Fruit fly (Drosophila melanogaster) whole organism, embryonic: ENCODE measurements around the gene CG15404.
A peak's percentile ranks its signal among the peaks of the same experiment; 100 is the strongest.

Source experiments
- Asciz ChIP-seq: fragments of 200-800 bp; sonication (Bioruptor generic); optimal IDR thresholded peaks from 2 replicates; lab custom pipeline; 2017; ENCODE audit warnings: missing biosample characterization, mild to moderate bottlenecking, missing genetic modification characterization, missing genetic modification reagents
- CG10959 ChIP-seq: fragments of 200-800 bp; sonication (Bioruptor generic); IDR thresholded peaks from 2 replicates; pipeline ENCODE4 v1.3.6; 2022; ENCODE audit warnings: missing biosample characterization, missing genetic modification characterization
- CG11398 ChIP-seq: fragments of 200-800 bp; sonication (Bioruptor generic); optimal IDR thresholded peaks from 2 replicates; lab custom pipeline; 2016; ENCODE audit warnings: missing biosample characterization, missing genetic modification characterization
- CG12155 ChIP-seq: fragments of 200-800 bp; sonication (Bioruptor generic); optimal IDR thresholded peaks from 3 replicates; lab custom pipeline; 2016; ENCODE audit warnings: missing biosample characterization, missing genetic modification characterization
- CG12769 ChIP-seq: fragments of 200-800 bp; sonication (Bioruptor generic); optimal IDR thresholded peaks from 2 replicates; lab custom pipeline; 2019; ENCODE audit warnings: missing biosample characterization, mild to moderate bottlenecking, missing genetic modification characterization, moderate library complexity
- CG14050 ChIP-seq: fragments of 200-800 bp; sonication (Bioruptor generic); IDR thresholded peaks from 3 replicates; pipeline ENCODE4 v1.3.6; 2022; ENCODE audit warnings: missing biosample characterization, missing genetic modification characterization
- CG14860 ChIP-seq: fragments of 200-800 bp; sonication (Bioruptor generic); IDR thresholded peaks from 3 replicates; pipeline ENCODE4 v1.3.6; 2022; ENCODE audit warnings: missing biosample characterization, missing genetic modification characterization; ENCODE audit not compliant: partially characterized antibody
- CG18262 ChIP-seq: fragments of 200-800 bp; optimal IDR thresholded peaks from 3 replicates; lab custom pipeline; 2019; ENCODE audit warnings: missing biosample characterization, mild to moderate bottlenecking, missing genetic modification characterization, moderate library complexity
- CG18599 ChIP-seq: fragments of 200-800 bp; sonication (Bioruptor generic); optimal IDR thresholded peaks from 3 replicates; lab custom pipeline; 2017; ENCODE audit warnings: missing biosample characterization, missing genetic modification characterization, mild to moderate bottlenecking, moderate library complexity, missing genetic modification reagents
- CG2199 ChIP-seq: fragments of 200-800 bp; sonication (Bioruptor generic); IDR thresholded peaks from 3 replicates; pipeline ENCODE4 v1.3.6; 2022; ENCODE audit warnings: missing biosample characterization, missing genetic modification characterization
- CG2889 ChIP-seq: fragments of 200-800 bp; sonication (Bioruptor generic); IDR thresholded peaks from 3 replicates; pipeline ENCODE4 v1.3.6; 2022; ENCODE audit warnings: missing biosample characterization, missing genetic modification characterization
- CG34224 ChIP-seq: fragments of 200-800 bp; sonication (Bioruptor generic); IDR thresholded peaks from 3 replicates; pipeline ENCODE4 v1.3.6; 2022; ENCODE audit warnings: missing biosample characterization, missing genetic modification characterization; ENCODE audit not compliant: partially characterized antibody
- CG34376 ChIP-seq: fragments of 200-800 bp; sonication (Bioruptor generic); optimal IDR thresholded peaks from 2 replicates; lab custom pipeline; 2018; ENCODE audit warnings: missing biosample characterization, mild to moderate bottlenecking, missing genetic modification characterization
- CG8290 ChIP-seq, 3 experiments: fragments of 200-800 bp; sonication (Bioruptor generic); optimal IDR thresholded peaks; 2 replicates each; lab custom pipeline; 2016 to 2019; ENCODE audit warnings: missing biosample characterization in 3 of 3, missing genetic modification characterization in 3 of 3, mild to moderate bottlenecking in 2 of 3, moderate library complexity in 1 of 3
- Dp ChIP-seq: fragments of 200-800 bp; sonication (Bioruptor generic); optimal IDR thresholded peaks from 2 replicates; lab custom pipeline; 2018; ENCODE audit warnings: missing biosample characterization, mild to moderate bottlenecking, missing genetic modification characterization, moderate library complexity
- ERR ChIP-seq: fragments of 200-800 bp; sonication (Bioruptor generic); optimal IDR thresholded peaks from 2 replicates; lab custom pipeline; 2016; ENCODE audit warnings: missing biosample characterization, missing genetic modification characterization
- HmgZ ChIP-seq: fragments of 200-800 bp; sonication (Bioruptor generic); optimal IDR thresholded peaks from 2 replicates; lab custom pipeline; 2018; ENCODE audit warnings: missing biosample characterization, mild to moderate bottlenecking, missing genetic modification characterization
- Pdp1 ChIP-seq, 2 experiments: fragments of 200-800 bp; sonication (Bioruptor generic); optimal IDR thresholded peaks; 3 replicates each; lab custom pipeline; 2016; ENCODE audit warnings: missing biosample characterization in 2 of 2, missing genetic modification characterization in 2 of 2, mild to moderate bottlenecking in 1 of 2, moderate library complexity in 1 of 2
- Ptx1 ChIP-seq: fragments of 200-800 bp; sonication (Bioruptor generic); IDR thresholded peaks from 2 replicates; pipeline ENCODE4 v1.3.6; 2022; ENCODE audit warnings: missing biosample characterization, missing genetic modification characterization
- Rfx ChIP-seq: fragments of 200-800 bp; sonication (Bioruptor generic); IDR thresholded peaks from 2 replicates; pipeline ENCODE4 v1.3.6; 2022; ENCODE audit warnings: missing biosample characterization, missing genetic modification characterization
- Spps ChIP-seq: fragments of 200-800 bp; sonication (Bioruptor generic); optimal IDR thresholded peaks from 2 replicates; lab custom pipeline; 2018; ENCODE audit warnings: missing biosample characterization, mild to moderate bottlenecking, missing genetic modification characterization
- Sry-δ ChIP-seq: fragments of 200-800 bp; sonication (Bioruptor generic); optimal IDR thresholded peaks from 2 replicates; lab custom pipeline; 2016; ENCODE audit warnings: missing biosample characterization, missing genetic modification characterization
- Trl ChIP-seq, 3 experiments: fragments of >200 bp in 2 of 3; fragments of 200-800 bp in 1 of 3; sonication (Bioruptor generic) in 1 of 3; optimal IDR thresholded peaks; 2 replicates in 1 of 3; 3 replicates in 2 of 3; lab custom pipeline; 2016 to 2017; ENCODE audit warnings: missing biosample characterization in 1 of 3, missing genetic modification characterization in 1 of 3
- Usf ChIP-seq: fragments of 200-800 bp; sonication (Bioruptor generic); optimal IDR thresholded peaks from 2 replicates; lab custom pipeline; 2017; ENCODE audit warnings: missing genotype, missing biosample characterization, missing genetic modification characterization
- ap ChIP-seq: fragments of 200-800 bp; sonication (Bioruptor generic); IDR thresholded peaks from 2 replicates; pipeline ENCODE4 v1.3.6; 2022; ENCODE audit warnings: missing biosample characterization, missing genetic modification characterization
- chinmo ChIP-seq: fragments of 200-800 bp; sonication (Bioruptor generic); IDR thresholded peaks from 4 replicates; pipeline ENCODE4 v1.3.6; 2022; ENCODE audit warnings: missing biosample characterization, missing genetic modification characterization; ENCODE audit not compliant: partially characterized antibody
- crol ChIP-seq: fragments of 200-800 bp; sonication (Bioruptor generic); IDR thresholded peaks from 2 replicates; pipeline ENCODE4 v1.3.6; 2022; ENCODE audit warnings: missing biosample characterization, missing genetic modification characterization
- dimm ChIP-seq: fragments of 200-800 bp; sonication (Bioruptor generic); IDR thresholded peaks from 2 replicates; pipeline ENCODE4 v1.3.6; 2022; ENCODE audit warnings: missing biosample characterization, missing genetic modification characterization
- exex ChIP-seq: fragments of 200-800 bp; sonication (Bioruptor generic); optimal IDR thresholded peaks from 4 replicates; lab custom pipeline; 2018; ENCODE audit warnings: missing biosample characterization, mild to moderate bottlenecking, missing genetic modification characterization, moderate library complexity
- eyg ChIP-seq: fragments of 200-800 bp; sonication (Bioruptor generic); optimal IDR thresholded peaks from 3 replicates; lab custom pipeline; 2016; ENCODE audit warnings: missing biosample characterization, missing genetic modification characterization
- gce ChIP-seq: fragments of 200-800 bp; sonication (Bioruptor generic); IDR thresholded peaks from 3 replicates; pipeline ENCODE4 v1.3.6; 2022; ENCODE audit warnings: missing biosample characterization, missing genetic modification characterization
- hb ChIP-seq: fragments of 200-800 bp; sonication (Bioruptor generic); IDR thresholded peaks from 3 replicates; pipeline ENCODE4 v1.3.6; 2022; ENCODE audit warnings: missing biosample characterization, missing genetic modification characterization; ENCODE audit not compliant: partially characterized antibody
- jumu ChIP-seq: fragments of 200-800 bp; sonication (Bioruptor generic); optimal IDR thresholded peaks from 3 replicates; lab custom pipeline; 2016; ENCODE audit warnings: missing biosample characterization, missing genetic modification characterization
- lov ChIP-seq, 2 experiments: fragments of 200-800 bp in 1 of 2; fragments of >200 bp in 1 of 2; sonication (Bioruptor generic) in 1 of 2; IDR thresholded peaks in 1 of 2; optimal IDR thresholded peaks in 1 of 2; 2 replicates in 1 of 2; 3 replicates in 1 of 2; pipeline versions ENCODE4 v1.3.6 to Lab custom; 2017 to 2022; ENCODE audit warnings: missing biosample characterization in 1 of 2, missing genetic modification characterization in 1 of 2
- mirr ChIP-seq: fragments of 200-800 bp; sonication (Bioruptor generic); optimal IDR thresholded peaks from 3 replicates; lab custom pipeline; 2018; ENCODE audit warnings: missing biosample characterization, mild to moderate bottlenecking, missing genetic modification characterization
- run ChIP-seq: fragments of 200-800 bp; sonication (Bioruptor generic); optimal IDR thresholded peaks from 3 replicates; lab custom pipeline; 2018; ENCODE audit warnings: missing biosample characterization, mild to moderate bottlenecking, missing genetic modification characterization
- sd ChIP-seq: fragments of 200-800 bp; sonication (Bioruptor generic); optimal IDR thresholded peaks from 3 replicates; lab custom pipeline; 2018; ENCODE audit warnings: missing biosample characterization, mild to moderate bottlenecking, missing genetic modification characterization, moderate library complexity
- ssp ChIP-seq: fragments of 200-800 bp; sonication (Bioruptor generic); IDR thresholded peaks from 2 replicates; pipeline ENCODE4 v1.3.6; 2022; ENCODE audit warnings: missing biosample characterization, missing genetic modification characterization
- sug ChIP-seq: fragments of 200-800 bp; optimal IDR thresholded peaks from 2 replicates; lab custom pipeline; 2019; ENCODE audit warnings: missing biosample characterization, mild to moderate bottlenecking, missing genetic modification characterization, moderate library complexity
- vnd ChIP-seq: fragments of 200-800 bp; sonication (Bioruptor generic); IDR thresholded peaks from 3 replicates; pipeline ENCODE4 v1.3.6; 2022; ENCODE audit warnings: missing biosample characterization, missing genetic modification characterization; ENCODE audit not compliant: partially characterized antibody
- wdn ChIP-seq: fragments of 200-800 bp; sonication (Bioruptor generic); IDR thresholded peaks from 2 replicates; pipeline ENCODE4 v1.3.6; 2022; ENCODE audit warnings: missing biosample characterization, missing genetic modification characterization

CG15404 gene

dm6 chr2L:3164257-3165021 is 9.3 kb upstream of the CG15404 start (continued):
- no peak for TF ChIP-seq ERR (GFP tag; lab: Kevin White, UChicago)
- peak; percentile 53 for TF ChIP-seq CG34376
- TF ChIP-seq Spps (tag; lab: Kevin White, UChicago), result no peak
- TF ChIP-seq, all 482 proteins: peak for 3

dm6 chr2L:3165022-3165647 is 8.6 kb upstream of the CG15404 start:
- TF ChIP-seq Pdp1 (GFP tag; optimal IDR thresholded peaks at IDR 0.05; lab: Kevin White, UChicago) (peak in 1 of 2 experiments; percentile 97), hb (GFP tag; lab: Robert Waterston, UW) (no peak), Asciz (GFP tag; lab: Kevin White, UChicago) (no peak), Trl (optimal IDR thresholded peaks at IDR 0.05; lab: Kevin White, UChicago) (no peak), Trl (GFP tag; optimal IDR thresholded peaks at IDR 0.05; lab: Kevin White, UChicago) (no peak), dimm (GFP tag; lab: Robert Waterston, UW) (no peak), sd (tag; lab: Kevin White, UChicago) (peak; percentile 10), Usf (GFP tag; lab: Kevin White, UChicago) (no peak), CG34376 (peak; percentile 47), CG2889 (GFP tag; lab: Robert Waterston, UW) (no peak), Dp (GFP tag; lab: Kevin White, UChicago) (no peak), HmgZ (no peak), exex (tag; lab: Kevin White, UChicago) (peak; percentile 70), CG2199 (GFP tag; lab: Robert Waterston, UW) (0 out of 3 replicates have a peak, but pooled peaks have one; percentile 28), CG18262 (tag; lab: Kevin White, UChicago) (no peak), crol (GFP tag; lab: Robert Waterston, UW) (peak; percentile 55; the same call in 1 of the 2 replicates), Rfx (GFP tag; lab: Robert Waterston, UW) (peak; percentile 31; the same call in 1 of the 2 replicates), CG10959 (GFP tag; lab: Robert Waterston, UW) (no peak), CG18599 (GFP tag; lab: Kevin White, UChicago) (no peak), mirr (GFP tag; lab: Kevin White, UChicago) (peak; percentile 24), sug (tag; lab: Kevin White, UChicago) (peak; percentile 36), lov (optimal IDR thresholded peaks at IDR 0.05; lab: Kevin White, UChicago) (no peak), lov (GFP tag; IDR thresholded peaks at IDR 0.05; lab: Robert Waterston, UW) (0 out of 3 replicates have a peak, but pooled peaks have one; percentile 22), CG12769 (tag; lab: Kevin White, UChicago) (peak; percentile 65), Sry-δ (GFP tag; lab: Kevin White, UChicago) (no peak), chinmo (GFP tag; lab: Robert Waterston, UW) (0 out of 4 replicates have a peak, but pooled peaks have one; percentile 51), CG14860 (GFP tag; lab: Robert Waterston, UW) (0 out of 3 replicates have a peak, but pooled peaks have one; percentile 24), CG34224 (0 out of 3 replicates have a peak, but pooled peaks have one; percentile 32), CG14050 (no peak), Ptx1 (no peak)
- TF ChIP-seq, all 482 proteins: peak for 14

dm6 chr2L:3166710-3167109 is 7.1 kb upstream of the CG15404 start:
- TF ChIP-seq CG8290 (GFP tag; optimal IDR thresholded peaks at IDR 0.05; lab: Kevin White, UChicago), result no peak
- TF ChIP-seq CG8290 (tag; optimal IDR thresholded peaks at IDR 0.05; lab: Kevin White, UChicago), result no peak
- TF ChIP-seq gce, result no peak
- TF ChIP-seq CG12155 (GFP tag; lab: Kevin White, UChicago), result no peak
- TF ChIP-seq vnd, result no peak
- TF ChIP-seq wdn (GFP tag; lab: Robert Waterston, UW), result no peak
- TF ChIP-seq eyg (GFP tag; lab: Kevin White, UChicago), result no peak
- no peak for TF ChIP-seq CG11398 (GFP tag; lab: Kevin White, UChicago)
- no peak for TF ChIP-seq ssp (GFP tag; lab: Robert Waterston, UW)
- TF ChIP-seq run, result no peak
- no peak for TF ChIP-seq jumu (GFP tag; lab: Kevin White, UChicago)
- no peak for TF ChIP-seq ap (GFP tag; lab: Robert Waterston, UW)
